Fruit fly (Drosophila melanogaster): ENCODE results near the gene CG10479.

The CG10479 gene

DNA sequence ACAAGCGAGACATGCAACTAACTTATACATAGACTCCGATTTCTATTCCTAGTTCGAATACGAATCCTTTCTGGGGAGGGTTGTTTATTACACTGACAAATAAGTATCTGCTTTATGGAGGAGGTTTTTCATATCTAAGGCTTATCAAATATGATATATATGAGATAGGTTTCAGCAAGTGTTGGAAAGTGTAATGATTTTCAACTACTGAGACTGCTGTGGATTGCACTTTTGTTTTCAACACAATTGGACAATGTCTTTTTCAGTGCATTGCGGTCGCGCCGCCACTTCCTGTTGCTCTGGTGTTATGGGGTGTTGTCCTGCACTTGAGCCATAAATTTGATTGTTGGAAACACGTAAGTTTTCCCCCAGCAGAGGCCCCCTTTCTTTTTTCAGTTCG lies 11.8 kb upstream of the CG10479 start (continued):
- no peak for TF ChIP-seq CG32767 (GFP tag; IDR thresholded peaks at IDR 0.05)
- 0 out of 2 replicates have a peak, but pooled peaks have one; percentile 21 for TF ChIP-seq sens-2 (GFP tag; IDR thresholded peaks at IDR 0.05)
- peak; percentile 47 for TF ChIP-seq zen (tag; optimal IDR thresholded peaks at IDR 0.05)
- no peak for TF ChIP-seq CG6765 (GFP tag; optimal IDR thresholded peaks at IDR 0.05)
- no peak for TF ChIP-seq CG15514 (GFP tag; optimal IDR thresholded peaks at IDR 0.05)
- no peak for TF ChIP-seq corto (GFP tag; optimal IDR thresholded peaks at IDR 0.05)
- TF ChIP-seq BtbVII (GFP tag; optimal IDR thresholded peaks at IDR 0.05), result no peak
- TF ChIP-seq B-H1 (GFP tag; IDR thresholded peaks at IDR 0.05), result no peak
- TF ChIP-seq inv (GFP tag; IDR thresholded peaks at IDR 0.05; ENCODE audit: partially characterized antibody), result no peak
- no peak for TF ChIP-seq Dfd (GFP tag; optimal IDR thresholded peaks at IDR 0.05)
- no peak for TF ChIP-seq HLHmδ (GFP tag; optimal IDR thresholded peaks at IDR 0.05)
- no peak for TF ChIP-seq CG17612 (GFP tag; IDR thresholded peaks at IDR 0.05)
- no peak for TF ChIP-seq YL-1 (GFP tag; optimal IDR thresholded peaks at IDR 0.05)
- no peak for TF ChIP-seq Dref (GFP tag; IDR thresholded peaks at IDR 0.05)
- TF ChIP-seq Ada2b (GFP tag; IDR thresholded peaks at IDR 0.05), result no peak
- no peak for TF ChIP-seq btn (GFP tag; optimal IDR thresholded peaks at IDR 0.05)
- TF ChIP-seq slou (GFP tag; optimal IDR thresholded peaks at IDR 0.05), result no peak
- no peak for TF ChIP-seq Poxn (GFP tag; IDR thresholded peaks at IDR 0.05)
- TF ChIP-seq ara (GFP tag; IDR thresholded peaks at IDR 0.05), result peak; percentile 81
- TF ChIP-seq az2 (GFP tag; optimal IDR thresholded peaks at IDR 0.05), result peak; percentile 58
- no peak for TF ChIP-seq CG13296 (GFP tag; optimal IDR thresholded peaks at IDR 0.05)

- no peak for TF ChIP-seq Bteb2 (GFP tag; optimal IDR thresholded peaks at IDR 0.05)
- no peak for TF ChIP-seq CG6765 (GFP tag; optimal IDR thresholded peaks at IDR 0.05)
- TF ChIP-seq CG3726 (GFP tag; IDR thresholded peaks at IDR 0.05), result no peak
- TF ChIP-seq Med (GFP tag), result peak; percentile 64
- no peak for TF ChIP-seq fd3F (GFP tag; optimal IDR thresholded peaks at IDR 0.05)
- no peak for TF ChIP-seq sc (optimal IDR thresholded peaks at IDR 0.05)
- TF ChIP-seq sc (GFP tag; optimal IDR thresholded peaks at IDR 0.05), result no peak
- TF ChIP-seq CG10462 (GFP tag; optimal IDR thresholded peaks at IDR 0.05), result no peak
- no peak for TF ChIP-seq D19A (tag; optimal IDR thresholded peaks at IDR 0.05)
- no peak for TF ChIP-seq ATbp (GFP tag; optimal IDR thresholded peaks at IDR 0.05)
- TF ChIP-seq CG16813 (GFP tag; IDR thresholded peaks at IDR 0.05; ENCODE audit: partially characterized antibody), result peak; percentile 52; the same call in 2 of the 3 replicates
- no peak for TF ChIP-seq CG7271 (tag; optimal IDR thresholded peaks at IDR 0.05)
- no peak for TF ChIP-seq kay (GFP tag; optimal IDR thresholded peaks at IDR 0.05)
- no peak for TF ChIP-seq psq (GFP tag; optimal IDR thresholded peaks at IDR 0.05)
- no peak for TF ChIP-seq da (GFP tag; optimal IDR thresholded peaks at IDR 0.05)
- TF ChIP-seq CG6272 (GFP tag; IDR thresholded peaks at IDR 0.05), result no peak
- no peak for TF ChIP-seq Hand (GFP tag; optimal IDR thresholded peaks at IDR 0.05)
- no peak for TF ChIP-seq dysf (GFP tag; IDR thresholded peaks at IDR 0.05)
- TF ChIP-seq CG10209 (GFP tag; optimal IDR thresholded peaks at IDR 0.05), result peak; percentile 16
- no peak for TF ChIP-seq Antp (GFP tag; optimal IDR thresholded peaks at IDR 0.05)
- no peak for TF ChIP-seq slp2 (GFP tag; optimal IDR thresholded peaks at IDR 0.05)
- no peak for TF ChIP-seq CG2199 (GFP tag; IDR thresholded peaks at IDR 0.05)
- TF ChIP-seq Side (GFP tag; optimal IDR thresholded peaks at IDR 0.05), result no peak
- TF ChIP-seq Fer3 (tag; optimal IDR thresholded peaks at IDR 0.05), result no peak
- no peak for TF ChIP-seq chn (GFP tag; optimal IDR thresholded peaks at IDR 0.05)
- TF ChIP-seq Fer1 (GFP tag; optimal IDR thresholded peaks at IDR 0.05), result no peak
- peak; percentile 28 for TF ChIP-seq CG2712 (tag; optimal IDR thresholded peaks at IDR 0.05)
- TF ChIP-seq dan (GFP tag; IDR thresholded peaks at IDR 0.05), result no peak
- peak; percentile 50; the same call in 1 of the 2 replicates for TF ChIP-seq CG4404 (GFP tag; IDR thresholded peaks at IDR 0.05)
- TF ChIP-seq Myb (GFP tag; optimal IDR thresholded peaks at IDR 0.05), result no peak
- TF ChIP-seq B-H2 (GFP tag; optimal IDR thresholded peaks at IDR 0.05), result no peak
- no peak for TF ChIP-seq Usf (GFP tag; optimal IDR thresholded peaks at IDR 0.05)
Observed at dm6 chr3L:5983593-5984225, 7.9 kb upstream of the CG10479 start.

All from whole organism, embryonic.